Worm (Caenorhabditis elegans) whole organism, L4 larva: Measurements from ENCODE around the gene W04H10.1.

Experiments
- Y48G9A.11 ChIP-seq: fragments of 200-800 bp; sonication (Bioruptor generic); IDR thresholded peaks from 2 replicates; pipeline ENCODE4 v1.3.6; 2022; ENCODE audit warnings: missing genetic modification reagents, missing genetic modification characterization, missing compliant biosample characterization
- ceh-28 ChIP-seq: fragments of 150-350 bp; optimal IDR thresholded peaks from 2 replicates; lab custom pipeline; 2014; ENCODE audit warnings: missing biosample characterization, missing genetic modification reagents, missing genetic modification characterization
- duxl-1 ChIP-seq: sonication (generic microtip); optimal IDR thresholded peaks from 2 replicates; lab custom pipeline; 2016; ENCODE audit warnings: mild to moderate bottlenecking, missing genetic modification characterization, moderate library complexity, missing compliant biosample characterization; ENCODE audit not compliant: poor library complexity
- egl-27 ChIP-seq: sonication (generic microtip); optimal IDR thresholded peaks from 3 replicates; lab custom pipeline; 2017; ENCODE audit warnings: missing biosample characterization, missing genetic modification reagents, missing genetic modification characterization
- fkh-10 ChIP-seq: fragments of 150-350 bp; optimal IDR thresholded peaks from 2 replicates; lab custom pipeline; 2014; ENCODE audit warnings: missing biosample characterization, missing genetic modification reagents, missing genetic modification characterization
- fos-1 ChIP-seq: fragments of 150-350 bp; optimal IDR thresholded peaks from 2 replicates; lab custom pipeline; 2014; ENCODE audit warnings: missing biosample characterization, missing genetic modification characterization
- jun-1 ChIP-seq: fragments of 150-350 bp; optimal IDR thresholded peaks from 2 replicates; lab custom pipeline; 2014; ENCODE audit warnings: missing biosample characterization, missing genetic modification reagents, missing genetic modification characterization
- nhr-237 ChIP-seq: sonication (generic microtip); optimal IDR thresholded peaks from 2 replicates; lab custom pipeline; 2017; ENCODE audit warnings: missing biosample characterization, missing genetic modification characterization
- pqm-1 ChIP-seq: sonication (generic microtip); optimal IDR thresholded peaks from 2 replicates; lab custom pipeline; 2017; ENCODE audit warnings: missing biosample characterization, missing genetic modification characterization
- zag-1 ChIP-seq: fragments of 150-350 bp; optimal IDR thresholded peaks from 2 replicates; lab custom pipeline; 2014; ENCODE audit warnings: missing biosample characterization, missing genetic modification characterization

ce11 chrII:627913-628312 lies 19.1 kb downstream of the W04H10.1 start:
- TF ChIP-seq Y48G9A.11 (GFP tag; lab: Robert Waterston, UW): no peak
- no peak for TF ChIP-seq zag-1 (tag; lab: Kevin White, UChicago)
- TF ChIP-seq pqm-1: no peak
- no peak for TF ChIP-seq jun-1
- TF ChIP-seq duxl-1 (tag; lab: Kevin White, UChicago): no peak
- no peak for TF ChIP-seq ceh-28 (tag; lab: Kevin White, UChicago)
- no peak for TF ChIP-seq egl-27 (tag; lab: Kevin White, UChicago)
- TF ChIP-seq fkh-10 (GFP tag; lab: Kevin White, UChicago): no peak
- TF ChIP-seq nhr-237 (tag; lab: Kevin White, UChicago): no peak
- TF ChIP-seq fos-1: no peak
